Fruit fly (Drosophila melanogaster): ENCODE measurements around the gene Caf1-180.

dm6 chrX:8616280-8616679, 10.2 kb upstream of the Caf1-180 start:
- TF ChIP-seq OdsH (GFP tag; optimal IDR thresholded peaks at IDR 0.05): no peak
- no peak for TF ChIP-seq Hr4 (GFP tag; optimal IDR thresholded peaks at IDR 0.05)
- no peak for TF ChIP-seq fd59A (GFP tag; optimal IDR thresholded peaks at IDR 0.05)
- TF ChIP-seq eg (GFP tag; IDR thresholded peaks at IDR 0.05): no peak
- TF ChIP-seq CG11902 (GFP tag; optimal IDR thresholded peaks at IDR 0.05): no peak
- no peak for TF ChIP-seq CG10631 (GFP tag; optimal IDR thresholded peaks at IDR 0.05)
- TF ChIP-seq Eip78C (GFP tag): peak; percentile 58
- TF ChIP-seq spab (GFP tag; optimal IDR thresholded peaks at IDR 0.05): no peak
- TF ChIP-seq Gug (GFP tag; IDR thresholded peaks at IDR 0.05): no peak
- TF ChIP-seq CG10669 (GFP tag; optimal IDR thresholded peaks at IDR 0.05): no peak
- no peak for TF ChIP-seq Ets21C (GFP tag; optimal IDR thresholded peaks at IDR 0.05)
- no peak for TF ChIP-seq CG8319 (GFP tag; optimal IDR thresholded peaks at IDR 0.05)
- TF ChIP-seq CG7368 (GFP tag; optimal IDR thresholded peaks at IDR 0.05): no peak
- no peak for TF ChIP-seq CG31627 (GFP tag; optimal IDR thresholded peaks at IDR 0.05)

All from whole organism, prepupa.